Worm (Caenorhabditis elegans) whole organism, young adult: ENCODE results near the gene fbxa-211.

ENCODE experiments used
- T07F8.4 ChIP-seq: sonication (generic microtip); optimal IDR thresholded peaks from 2 replicates; lab custom pipeline; 2016; ENCODE audit warnings: mild to moderate bottlenecking, missing genetic modification characterization, moderate library complexity, missing compliant biosample characterization
- ama-1 ChIP-seq, 3 experiments: fragments of 150-350 bp in 1 of 3; sonication (generic microtip) in 2 of 3; optimal IDR thresholded peaks; 2 replicates each; lab custom pipeline; 2014 to 2018; ENCODE audit warnings: missing biosample characterization in 2 of 3, missing genetic modification characterization in 2 of 3, missing genetic modification reagents in 2 of 3
- ceh-58 ChIP-seq: fragments of 200-800 bp; sonication (Bioruptor generic); IDR thresholded peaks from 2 replicates; pipeline ENCODE4 v1.3.6; 2022; ENCODE audit warnings: missing genetic modification characterization, missing compliant biosample characterization
- die-1 ChIP-seq: sonication (generic microtip); optimal IDR thresholded peaks from 2 replicates; lab custom pipeline; 2016; ENCODE audit warnings: missing genotype, mild to moderate bottlenecking, missing genetic modification characterization, missing compliant biosample characterization
- gei-17 ChIP-seq: fragments of 200-800 bp; sonication (Bioruptor generic); optimal IDR thresholded peaks from 2 replicates; lab custom pipeline; 2018; ENCODE audit warnings: mild to moderate bottlenecking, missing genetic modification characterization, missing compliant biosample characterization
- hlh-12 ChIP-seq: sonication (generic microtip); optimal IDR thresholded peaks from 2 replicates; lab custom pipeline; 2016; ENCODE audit warnings: missing genetic modification characterization, missing compliant biosample characterization
- hmg-1.2 ChIP-seq: fragments of 200-800 bp; sonication (Bioruptor generic); IDR thresholded peaks from 2 replicates; pipeline ENCODE4 v1.3.6; 2022; ENCODE audit warnings: missing genetic modification reagents, missing genetic modification characterization, missing compliant biosample characterization
- mxl-1 ChIP-seq: sonication (generic microtip); optimal IDR thresholded peaks from 2 replicates; lab custom pipeline; 2016; ENCODE audit warnings: missing genetic modification characterization, missing compliant biosample characterization
- nhr-90 ChIP-seq: sonication (generic microtip); optimal IDR thresholded peaks from 2 replicates; lab custom pipeline; 2016; ENCODE audit warnings: missing genotype, mild to moderate bottlenecking, missing genetic modification characterization, missing compliant biosample characterization
- unc-130 ChIP-seq: sonication (generic microtip); optimal IDR thresholded peaks from 2 replicates; lab custom pipeline; 2016; ENCODE audit warnings: missing genetic modification reagents, missing genetic modification characterization, missing compliant biosample characterization
- ztf-25 ChIP-seq: fragments of 200-800 bp; sonication (Bioruptor generic); IDR thresholded peaks from 2 replicates; pipeline ENCODE4 v1.3.6; 2022; ENCODE audit warnings: missing genetic modification reagents, missing genetic modification characterization, missing compliant biosample characterization

DNA sequence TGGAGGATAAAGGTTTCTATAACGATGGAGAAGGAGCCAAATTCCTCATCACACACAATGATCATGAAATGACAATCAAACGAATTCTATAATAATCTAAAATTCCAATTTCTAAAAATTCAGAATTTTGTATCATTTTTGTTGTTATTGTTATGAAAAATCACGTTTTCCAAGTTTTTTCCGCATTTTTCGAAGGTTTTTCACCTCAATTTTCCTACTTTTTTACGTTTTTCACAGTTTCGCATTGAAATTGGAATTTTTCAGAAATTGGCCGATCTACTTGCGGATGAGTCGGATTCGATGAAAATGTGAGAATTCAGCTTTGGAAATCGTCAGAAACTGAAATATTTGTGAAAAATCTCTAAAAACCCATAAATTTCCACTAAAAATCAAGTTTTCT lies 2.2 kb upstream of the fbxa-211 start, which contains the start of gene fbxa-210:
- TF ChIP-seq unc-130 (no peak), hmg-1.2 (GFP tag; lab: Robert Waterston, UW) (no peak), hlh-12 (tag; lab: Kevin White, UChicago) (no peak), gei-17 (no peak), die-1 (tag; lab: Kevin White, UChicago) (no peak), mxl-1 (no peak), ztf-25 (GFP tag; lab: Robert Waterston, UW) (no peak), ceh-58 (GFP tag; lab: Robert Waterston, UW) (no peak), ama-1 (optimal IDR thresholded peaks at IDR 0.05; lab: Kevin White, UChicago) (no peak), ama-1 (GFP tag; optimal IDR thresholded peaks at IDR 0.05; lab: Kevin White, UChicago) (no peak), nhr-90 (no peak), T07F8.4 (no peak)
